Fruit fly (Drosophila melanogaster) Kc167 (cell line): ENCODE results near the gene CG18788.

Experiments used
- h ChIP-seq: fragments of >200 bp; optimal IDR thresholded peaks from 3 replicates; lab custom pipeline; 2018; ENCODE audit warnings: missing external identifiers
- insv ChIP-seq: fragments of >200 bp; optimal IDR thresholded peaks from 3 replicates; lab custom pipeline; 2018; ENCODE audit warnings: missing external identifiers
- ttk ChIP-seq: sonication (Bioruptor generic); optimal IDR thresholded peaks from 2 replicates; lab custom pipeline; 2017; ENCODE audit warnings: missing external identifiers

dm6 chr2L:11989210-11989609, 44.8 kb upstream of the CG18788 start:
- no peak for TF ChIP-seq insv (lab: Kevin White, UChicago)
- TF ChIP-seq ttk (lab: Kevin White, UChicago) = peak; percentile 93
- TF ChIP-seq h (lab: Kevin White, UChicago) = no peak
